Worm (Caenorhabditis elegans): ENCODE measurements around the gene sre-3.

- TF ChIP-seq nfya-1 (tag; optimal IDR thresholded peaks at IDR 0.05) (no peak), hlh-13 (GFP tag; optimal IDR thresholded peaks at IDR 0.05) (no peak), zip-5 (tag; optimal IDR thresholded peaks at IDR 0.05) (no peak), unc-55 (GFP tag; optimal IDR thresholded peaks at IDR 0.05) (no peak)
These were observed 3.6 kb upstream of the sre-3 start for ce11 chrII:7381947-7382346.

All from whole organism, late embryonic.